Worm (Caenorhabditis elegans) whole organism, midembryonic: ENCODE data around the gene srx-18.

Experiments used
- T22C8.4 ChIP-seq: fragments of 200-800 bp; sonication (Bioruptor generic); IDR thresholded peaks from 2 replicates; pipeline ENCODE4 v1.3.6; 2022; ENCODE audit warnings: missing genetic modification characterization, missing compliant biosample characterization
- cog-1 ChIP-seq: sonication (generic microtip); optimal IDR thresholded peaks from 2 replicates; lab custom pipeline; 2016; ENCODE audit warnings: missing genetic modification characterization, missing compliant biosample characterization
- flt-1 ChIP-seq: fragments of 200-800 bp; sonication (Bioruptor generic); IDR thresholded peaks from 2 replicates; pipeline ENCODE4 v1.3.6; 2022; ENCODE audit warnings: missing genetic modification characterization, missing compliant biosample characterization
- klf-2 ChIP-seq: fragments of 200-800 bp; sonication (Bioruptor generic); conservative IDR thresholded peaks from 2 replicates; pipeline ENCODE4 v1.3.6; 2022; ENCODE audit warnings: missing genetic modification reagents, missing genetic modification characterization, missing compliant biosample characterization
- med-1 ChIP-seq: sonication (generic microtip); optimal IDR thresholded peaks from 2 replicates; lab custom pipeline; 2017; ENCODE audit warnings: missing genetic modification characterization, mild to moderate bottlenecking, missing compliant biosample characterization, antibody characterized with exemption, missing genetic modification reagents; ENCODE audit not compliant: insufficient read depth
- ref-1 ChIP-seq: fragments of 200-800 bp; sonication (Bioruptor generic); conservative IDR thresholded peaks from 2 replicates; pipeline ENCODE4 v1.3.6; 2022; ENCODE audit warnings: missing genetic modification reagents, missing genetic modification characterization, missing compliant biosample characterization
- tab-1 ChIP-seq: fragments of 200-800 bp; sonication (Bioruptor generic); IDR thresholded peaks from 2 replicates; pipeline ENCODE4 v1.3.6; 2022; ENCODE audit warnings: missing genetic modification characterization, missing compliant biosample characterization
- ztf-23 ChIP-seq: fragments of 200-800 bp; sonication (Bioruptor generic); IDR thresholded peaks from 2 replicates; pipeline ENCODE4 v1.3.6; 2022; ENCODE audit warnings: missing genetic modification reagents, missing genetic modification characterization, missing compliant biosample characterization
- ztf-29 ChIP-seq: fragments of 200-800 bp; sonication (Bioruptor generic); IDR thresholded peaks from 2 replicates; pipeline ENCODE4 v1.3.6; 2022; ENCODE audit warnings: missing genetic modification reagents, missing genetic modification characterization, missing compliant biosample characterization

srx-18 gene

ce11 chrV:17810053-17810452 is 11.4 kb upstream of the srx-18 start, which contains the start of gene srh-296:
TSS of gene srh-296 (plus strand) at chrV:17810353.
- TF ChIP-seq T22C8.4 (GFP tag; lab: Robert Waterston, UW) = no peak
- no peak for TF ChIP-seq ztf-29
- TF ChIP-seq flt-1 = no peak
- no peak for TF ChIP-seq ztf-23 (GFP tag; lab: Robert Waterston, UW)

- TF ChIP-seq flt-1 (no peak), cog-1 (no peak), T22C8.4 (GFP tag; lab: Robert Waterston, UW) (no peak), ztf-29 (no peak), tab-1 (GFP tag; lab: Robert Waterston, UW) (no peak), med-1 (GFP tag; lab: Kevin White, UChicago) (no peak), ztf-23 (GFP tag; lab: Robert Waterston, UW) (no peak), ref-1 (GFP tag; lab: Robert Waterston, UW) (no peak), klf-2 (GFP tag; lab: Robert Waterston, UW) (no peak)
Measured at ce11 chrV:17805323-17805722, 6.6 kb upstream of the srx-18 start, which contains the start of gene srh-291. TSS of gene srh-291 (plus strand) at chrV:17805623.

- no peak for TF ChIP-seq cog-1
- no peak for TF ChIP-seq klf-2 (GFP tag; lab: Robert Waterston, UW)
- no peak for TF ChIP-seq ref-1 (GFP tag; lab: Robert Waterston, UW)
- TF ChIP-seq T22C8.4 (GFP tag; lab: Robert Waterston, UW) = no peak
Measured at ce11 chrV:17802519-17802918, 3.8 kb upstream of the srx-18 start, which contains the start of the genes Y94A7B.11 and srh-292. TSS of gene Y94A7B.11 (minus strand) at chrV:17802619. TSS of gene srh-292 (plus strand) at chrV:17802769.

- TF ChIP-seq ztf-23 (GFP tag; lab: Robert Waterston, UW) = no peak
- TF ChIP-seq med-1 (GFP tag; lab: Kevin White, UChicago) = no peak
- no peak for TF ChIP-seq ref-1 (GFP tag; lab: Robert Waterston, UW)
- TF ChIP-seq klf-2 (GFP tag; lab: Robert Waterston, UW) = no peak
- TF ChIP-seq cog-1 = no peak
- no peak for TF ChIP-seq flt-1
- TF ChIP-seq tab-1 (GFP tag; lab: Robert Waterston, UW) = no peak
- no peak for TF ChIP-seq ztf-29
- TF ChIP-seq T22C8.4 (GFP tag; lab: Robert Waterston, UW) = no peak
Measured at ce11 chrV:17800538-17800937, 1.8 kb upstream of the srx-18 start, which contains the start of gene srh-287. TSS of gene srh-287 (plus strand) at chrV:17800838.

ce11 chrV:17795655-17796054 is 3.0 kb downstream of the srx-18 start, which contains the start of gene srh-288:
TSS of gene srh-288 (minus strand) at chrV:17795755.
- TF ChIP-seq tab-1 (GFP tag; lab: Robert Waterston, UW) = no peak
- no peak for TF ChIP-seq ztf-29
- no peak for TF ChIP-seq flt-1
- TF ChIP-seq T22C8.4 (GFP tag; lab: Robert Waterston, UW) = no peak
- TF ChIP-seq cog-1 = no peak
- TF ChIP-seq klf-2 (GFP tag; lab: Robert Waterston, UW) = no peak
- TF ChIP-seq ref-1 (GFP tag; lab: Robert Waterston, UW) = no peak
- TF ChIP-seq ztf-23 (GFP tag; lab: Robert Waterston, UW) = no peak
- no peak for TF ChIP-seq med-1 (GFP tag; lab: Kevin White, UChicago)

ce11 chrV:17793986-17794385 is 4.7 kb downstream of the srx-18 start, which contains the start of gene srh-289:
TSS of gene srh-289 (minus strand) at chrV:17794086.
- TF ChIP-seq T22C8.4 (GFP tag; lab: Robert Waterston, UW) (no peak), klf-2 (GFP tag; lab: Robert Waterston, UW) (no peak), ref-1 (GFP tag; lab: Robert Waterston, UW) (no peak), tab-1 (GFP tag; lab: Robert Waterston, UW) (no peak), ztf-23 (GFP tag; lab: Robert Waterston, UW) (no peak), ztf-29 (no peak), flt-1 (no peak), med-1 (GFP tag; lab: Kevin White, UChicago) (no peak), cog-1 (no peak)

ce11 chrV:17790191-17790590 is 8.5 kb downstream of the srx-18 start, which contains the start of gene srh-290:
TSS of gene srh-290 (plus strand) at chrV:17790491.
- no peak for TF ChIP-seq cog-1
- no peak for TF ChIP-seq flt-1
- TF ChIP-seq ztf-29 = no peak
- TF ChIP-seq ztf-23 (GFP tag; lab: Robert Waterston, UW) = no peak
- TF ChIP-seq klf-2 (GFP tag; lab: Robert Waterston, UW) = no peak
- TF ChIP-seq med-1 (GFP tag; lab: Kevin White, UChicago) = no peak
- no peak for TF ChIP-seq T22C8.4 (GFP tag; lab: Robert Waterston, UW)
- no peak for TF ChIP-seq ref-1 (GFP tag; lab: Robert Waterston, UW)

- TF ChIP-seq klf-2 (GFP tag; lab: Robert Waterston, UW) (no peak), ref-1 (GFP tag; lab: Robert Waterston, UW) (no peak), ztf-29 (no peak), med-1 (GFP tag; lab: Kevin White, UChicago) (no peak), T22C8.4 (GFP tag; lab: Robert Waterston, UW) (no peak), flt-1 (no peak), tab-1 (GFP tag; lab: Robert Waterston, UW) (no peak), ztf-23 (GFP tag; lab: Robert Waterston, UW) (no peak)
Measured at ce11 chrV:17784363-17784762, 14.3 kb downstream of the srx-18 start.

ce11 chrV:17783542-17783941 is 15.1 kb downstream of the srx-18 start, which contains the start of gene srab-12:
TSS of gene srab-12 (minus strand) at chrV:17783642.
- TF ChIP-seq med-1 (GFP tag; lab: Kevin White, UChicago) (no peak), T22C8.4 (GFP tag; lab: Robert Waterston, UW) (no peak), flt-1 (no peak), cog-1 (no peak), ztf-23 (GFP tag; lab: Robert Waterston, UW) (no peak), klf-2 (GFP tag; lab: Robert Waterston, UW) (no peak), ref-1 (GFP tag; lab: Robert Waterston, UW) (no peak)

- TF ChIP-seq flt-1 (no peak), ztf-29 (no peak), med-1 (GFP tag; lab: Kevin White, UChicago) (no peak), cog-1 (no peak), tab-1 (GFP tag; lab: Robert Waterston, UW) (no peak), ref-1 (GFP tag; lab: Robert Waterston, UW) (no peak), klf-2 (GFP tag; lab: Robert Waterston, UW) (no peak), T22C8.4 (GFP tag; lab: Robert Waterston, UW) (no peak), ztf-23 (GFP tag; lab: Robert Waterston, UW) (no peak)
Measured at ce11 chrV:17780285-17780684, 18.4 kb downstream of the srx-18 start.
